Fruit fly (Drosophila melanogaster): Measurements from ENCODE around the gene CG31917.

Gene CG31917

dm6 chr2L:4997401-4998259 lies 13.0 kb downstream of the CG31917 start (continued):
- TF ChIP-seq bsh (GFP tag; optimal IDR thresholded peaks at IDR 0.05) (peak; percentile 98 to 99), CG5180 (GFP tag; optimal IDR thresholded peaks at IDR 0.05) (peak; percentile 93), gsb-n (tag; optimal IDR thresholded peaks at IDR 0.05) (peak; percentile 99), shn (GFP tag; optimal IDR thresholded peaks at IDR 0.05) (peak; percentile 100), dan (GFP tag; IDR thresholded peaks at IDR 0.05) (peak; percentile 97), YL-1 (GFP tag; optimal IDR thresholded peaks at IDR 0.05) (peak; percentile 97), CG15073 (GFP tag; optimal IDR thresholded peaks at IDR 0.05) (peak; percentile 91), CG30431 (GFP tag; optimal IDR thresholded peaks at IDR 0.05) (peak; percentile 99), CG11695 (GFP tag; IDR thresholded peaks at IDR 0.05) (peak; percentile 98), CG10366 (GFP tag; IDR thresholded peaks at IDR 0.05) (peak; percentile 99), CG6272 (GFP tag; IDR thresholded peaks at IDR 0.05) (peak; percentile 99), CG8089 (GFP tag; optimal IDR thresholded peaks at IDR 0.05) (peak; percentile 99), CG8924 (tag; optimal IDR thresholded peaks at IDR 0.05) (peak; percentile 99), slou (GFP tag; optimal IDR thresholded peaks at IDR 0.05) (peak; percentile 98), tgo (GFP tag; IDR thresholded peaks at IDR 0.05) (peak; percentile 99), CG10274 (GFP tag; optimal IDR thresholded peaks at IDR 0.05) (peak; percentile 94), CG13123 (GFP tag; optimal IDR thresholded peaks at IDR 0.05) (peak; percentile 98), Dll (GFP tag; IDR thresholded peaks at IDR 0.05; ENCODE audit: partially characterized antibody) (peak; percentile 59; the same call in 1 of the 4 replicates), ash1 (GFP tag; optimal IDR thresholded peaks at IDR 0.05) (peak; percentile 93), dm (GFP tag; optimal IDR thresholded peaks at IDR 0.05) (peak; percentile 98), CG4617 (GFP tag; optimal IDR thresholded peaks at IDR 0.05; ENCODE audit: borderline replicate concordance) (peak; percentile 99), E2f2 (GFP tag; IDR thresholded peaks at IDR 0.05) (peak; percentile 88), CG11456 (GFP tag; IDR thresholded peaks at IDR 0.05) (peak; percentile 99), grn (GFP tag; optimal IDR thresholded peaks at IDR 0.05) (peak; percentile 94), gcm (GFP tag; optimal IDR thresholded peaks at IDR 0.05) (peak; percentile 99), ftz-f1 (GFP tag; optimal IDR thresholded peaks at IDR 0.05) (peak; percentile 88), CG12659 (GFP tag; optimal IDR thresholded peaks at IDR 0.05) (peak; percentile 99), CG2116 (GFP tag; optimal IDR thresholded peaks at IDR 0.05) (peak; percentile 88), CG6175 (GFP tag; IDR thresholded peaks at IDR 0.05) (peak; percentile 98), Drgx (GFP tag; IDR thresholded peaks at IDR 0.05) (peak; percentile 99), CG30020 (tag; optimal IDR thresholded peaks at IDR 0.05) (peak; percentile 88), CG15601 (tag; optimal IDR thresholded peaks at IDR 0.05) (peak; percentile 98), CG4424 (GFP tag; optimal IDR thresholded peaks at IDR 0.05) (peak; percentile 99), abd-A (tag; optimal IDR thresholded peaks at IDR 0.05) (peak; percentile 96), CG2129 (GFP tag; IDR thresholded peaks at IDR 0.05; ENCODE audit: partially characterized antibody) (no peak), CG8359 (GFP tag; optimal IDR thresholded peaks at IDR 0.05; ENCODE audit: borderline replicate concordance) (peak; percentile 95), BEAF-32 (GFP tag; optimal IDR thresholded peaks at IDR 0.05) (peak; percentile 24), wdn (GFP tag; IDR thresholded peaks at IDR 0.05) (peak; percentile 98), ab (GFP tag; optimal IDR thresholded peaks at IDR 0.05) (peak; percentile 97), zen2 (GFP tag; IDR thresholded peaks at IDR 0.05; ENCODE audit: partially characterized antibody) (peak; percentile 43; the same call in 1 of the 3 replicates), chm (GFP tag; IDR thresholded peaks at IDR 0.05) (peak; percentile 100), CG18011 (GFP tag; optimal IDR thresholded peaks at IDR 0.05) (peak; percentile 91), CG8290 (GFP tag; optimal IDR thresholded peaks at IDR 0.05) (peak; percentile 99), CG8290 (tag; optimal IDR thresholded peaks at IDR 0.05) (peak; percentile 99 to 100), pnt (GFP tag; optimal IDR thresholded peaks at IDR 0.05) (peak; percentile 99), CG14014 (GFP tag; IDR thresholded peaks at IDR 0.05) (peak; percentile 99), br (optimal IDR thresholded peaks at IDR 0.05) (no peak), B-H2 (GFP tag; optimal IDR thresholded peaks at IDR 0.05) (peak; percentile 96), Camta (GFP tag; optimal IDR thresholded peaks at IDR 0.05) (peak; percentile 99)

Data from whole organism, embryonic.